Fruit fly (Drosophila melanogaster) whole organism, prepupa: Measurements from ENCODE around the gene CG10510.
A peak's percentile ranks its signal among the peaks of the same experiment; 100 is the strongest.

Experiments
- Blimp-1 ChIP-seq: fragments of 200-800 bp; sonication (Bioruptor generic); optimal IDR thresholded peaks from 3 replicates; lab custom pipeline; 2017; ENCODE audit warnings: missing biosample characterization, missing genetic modification characterization, mild to moderate bottlenecking, moderate library complexity, missing genetic modification reagents
- CG10631 ChIP-seq: fragments of 200-800 bp; sonication (Bioruptor generic); optimal IDR thresholded peaks from 2 replicates; lab custom pipeline; 2016; ENCODE audit warnings: missing biosample characterization, missing genetic modification characterization
- CG11294 ChIP-seq: fragments of 200-800 bp; sonication (Bioruptor generic); IDR thresholded peaks from 2 replicates; pipeline ENCODE4 v1.3.6; 2022; ENCODE audit warnings: missing biosample characterization, missing genetic modification characterization
- CG15336 ChIP-seq: fragments of 200-800 bp; sonication (Bioruptor generic); IDR thresholded peaks from 2 replicates; pipeline ENCODE4 v1.3.6; 2022; ENCODE audit warnings: missing biosample characterization, missing genetic modification characterization
- CG1621 ChIP-seq: fragments of 200-800 bp; sonication (Bioruptor generic); optimal IDR thresholded peaks from 3 replicates; lab custom pipeline; 2018; ENCODE audit warnings: missing biosample characterization, mild to moderate bottlenecking, missing genetic modification characterization
- CG16779 ChIP-seq: fragments of 200-800 bp; sonication (Bioruptor generic); optimal IDR thresholded peaks from 3 replicates; lab custom pipeline; 2017; ENCODE audit warnings: missing biosample characterization, mild to moderate bottlenecking, missing genetic modification characterization
- CG3032 ChIP-seq: fragments of 200-800 bp; optimal IDR thresholded peaks from 2 replicates; lab custom pipeline; 2019; ENCODE audit warnings: missing biosample characterization, mild to moderate bottlenecking, missing genetic modification characterization, moderate library complexity
- CG31627 ChIP-seq: fragments of 200-800 bp; sonication (Bioruptor generic); optimal IDR thresholded peaks from 3 replicates; lab custom pipeline; 2016; ENCODE audit warnings: missing biosample characterization, missing genetic modification characterization
- CG32006 ChIP-seq: fragments of 200-800 bp; sonication (Bioruptor generic); optimal IDR thresholded peaks from 3 replicates; lab custom pipeline; 2017; ENCODE audit warnings: missing biosample characterization, mild to moderate bottlenecking, missing genetic modification characterization
- CG34406 ChIP-seq: fragments of 200-800 bp; sonication (Bioruptor generic); optimal IDR thresholded peaks from 3 replicates; lab custom pipeline; 2016; ENCODE audit warnings: missing biosample characterization, missing genetic modification characterization
- CG6276 ChIP-seq: fragments of 200-800 bp; sonication (Bioruptor generic); optimal IDR thresholded peaks from 2 replicates; lab custom pipeline; 2017; ENCODE audit warnings: missing biosample characterization, mild to moderate bottlenecking, missing genetic modification characterization
- CG6792 ChIP-seq: fragments of 200-800 bp; sonication (Bioruptor generic); optimal IDR thresholded peaks from 3 replicates; lab custom pipeline; 2016; ENCODE audit warnings: missing biosample characterization, missing genetic modification characterization
- CG7368 ChIP-seq: fragments of 200-800 bp; sonication (Bioruptor generic); optimal IDR thresholded peaks from 3 replicates; lab custom pipeline; 2016; ENCODE audit warnings: missing biosample characterization, missing genetic modification characterization
- CG8119 ChIP-seq: fragments of 200-800 bp; sonication (Bioruptor generic); IDR thresholded peaks from 3 replicates; pipeline ENCODE4 v1.3.6; 2022; ENCODE audit warnings: missing biosample characterization, missing genetic modification characterization
- CG9139 ChIP-seq: fragments of 200-800 bp; sonication (Bioruptor generic); optimal IDR thresholded peaks from 3 replicates; lab custom pipeline; 2017; ENCODE audit warnings: missing biosample characterization, mild to moderate bottlenecking, missing genetic modification characterization
- Eip75B ChIP-seq: fragments of 200-800 bp; sonication (Bioruptor generic); optimal IDR thresholded peaks from 3 replicates; lab custom pipeline; 2016; ENCODE audit warnings: missing biosample characterization, missing genetic modification characterization
- Eip78C ChIP-seq: fragments of 200-800 bp; sonication (Bioruptor generic); peaks from one replicate; lab custom pipeline; 2016; ENCODE audit warnings: missing biosample characterization, missing genetic modification characterization
- Eip93F ChIP-seq: fragments of 200-800 bp; sonication (Bioruptor generic); optimal IDR thresholded peaks from 2 replicates; lab custom pipeline; 2016; ENCODE audit warnings: missing biosample characterization, mild to moderate bottlenecking, missing genetic modification characterization
- Ets96B ChIP-seq: fragments of 200-800 bp; optimal IDR thresholded peaks from 2 replicates; lab custom pipeline; 2019; ENCODE audit warnings: missing biosample characterization, mild to moderate bottlenecking, missing genetic modification characterization, moderate library complexity
- Gug ChIP-seq: fragments of 200-800 bp; sonication (Bioruptor generic); IDR thresholded peaks from 2 replicates; pipeline ENCODE4 v1.3.6; 2022; ENCODE audit warnings: missing biosample characterization, missing genetic modification characterization
- Hr38 ChIP-seq: sonication (Bioruptor generic); optimal IDR thresholded peaks from 2 replicates; lab custom pipeline; 2016; ENCODE audit warnings: missing biosample characterization, missing genetic modification characterization
- Hr4 ChIP-seq: fragments of 200-800 bp; sonication (Bioruptor generic); optimal IDR thresholded peaks from 3 replicates; lab custom pipeline; 2016; ENCODE audit warnings: missing biosample characterization, missing genetic modification characterization
- Lpt ChIP-seq: fragments of 200-800 bp; sonication (Bioruptor generic); optimal IDR thresholded peaks from 3 replicates; lab custom pipeline; 2016; ENCODE audit warnings: missing biosample characterization, missing genetic modification characterization
- Met ChIP-seq: fragments of 200-800 bp; sonication (Bioruptor generic); optimal IDR thresholded peaks from 3 replicates; lab custom pipeline; 2016; ENCODE audit warnings: missing biosample characterization, missing genetic modification characterization
- Smox ChIP-seq: fragments of 200-800 bp; sonication (Bioruptor generic); optimal IDR thresholded peaks from 3 replicates; lab custom pipeline; 2016; ENCODE audit warnings: missing biosample characterization, missing genetic modification characterization
- Sox102F ChIP-seq: fragments of 200-800 bp; sonication (Bioruptor generic); optimal IDR thresholded peaks from 2 replicates; lab custom pipeline; 2016; ENCODE audit warnings: missing biosample characterization, mild to moderate bottlenecking, missing genetic modification characterization
- Sox14 ChIP-seq: fragments of 200-800 bp; sonication (Bioruptor generic); optimal IDR thresholded peaks from 3 replicates; lab custom pipeline; 2016; ENCODE audit warnings: missing biosample characterization, missing genetic modification characterization
- achi ChIP-seq: fragments of 200-800 bp; sonication (Bioruptor generic); optimal IDR thresholded peaks from 3 replicates; lab custom pipeline; 2016; ENCODE audit warnings: missing biosample characterization, missing genetic modification characterization
- cyc ChIP-seq: fragments of 200-800 bp; sonication (Bioruptor generic); optimal IDR thresholded peaks from 3 replicates; lab custom pipeline; 2016; ENCODE audit warnings: missing biosample characterization, missing genetic modification characterization
- dac ChIP-seq: fragments of 200-800 bp; sonication (Bioruptor generic); optimal IDR thresholded peaks from 2 replicates; lab custom pipeline; 2017; ENCODE audit warnings: missing biosample characterization, mild to moderate bottlenecking, missing genetic modification characterization
- dsx ChIP-seq: fragments of 200-800 bp; optimal IDR thresholded peaks from 3 replicates; lab custom pipeline; 2019; ENCODE audit warnings: missing biosample characterization, mild to moderate bottlenecking, missing genetic modification characterization, moderate library complexity; ENCODE audit not compliant: poor library complexity, severe bottlenecking
- eg ChIP-seq: fragments of 200-800 bp; sonication (Bioruptor generic); IDR thresholded peaks from 3 replicates; pipeline ENCODE4 v1.3.6; 2022; ENCODE audit warnings: missing biosample characterization, missing genetic modification characterization
- esn ChIP-seq: fragments of 200-800 bp; sonication (Bioruptor generic); optimal IDR thresholded peaks from 2 replicates; lab custom pipeline; 2016; ENCODE audit warnings: missing biosample characterization, mild to moderate bottlenecking, missing genetic modification characterization, moderate library complexity
- fd59A ChIP-seq: fragments of 200-800 bp; sonication (Bioruptor generic); optimal IDR thresholded peaks from 2 replicates; lab custom pipeline; 2017; ENCODE audit warnings: missing biosample characterization, mild to moderate bottlenecking, missing genetic modification characterization, missing genetic modification reagents
- fd85E ChIP-seq: fragments of 200-800 bp; sonication (Bioruptor generic); optimal IDR thresholded peaks from 3 replicates; lab custom pipeline; 2016; ENCODE audit warnings: missing biosample characterization, missing genetic modification characterization
- fkh ChIP-seq: fragments of 200-800 bp; sonication (Bioruptor generic); optimal IDR thresholded peaks from 3 replicates; lab custom pipeline; 2017; ENCODE audit warnings: missing biosample characterization, mild to moderate bottlenecking, missing genetic modification characterization, moderate library complexity
- net ChIP-seq: fragments of 200-800 bp; sonication (Bioruptor generic); optimal IDR thresholded peaks from 3 replicates; lab custom pipeline; 2016; ENCODE audit warnings: missing biosample characterization, missing genetic modification characterization
- pdm3 ChIP-seq: fragments of 200-800 bp; sonication (Bioruptor generic); optimal IDR thresholded peaks from 3 replicates; lab custom pipeline; 2016; ENCODE audit warnings: missing biosample characterization, missing genetic modification characterization
- salr ChIP-seq, 2 experiments: fragments of 200-800 bp; sonication (Bioruptor generic); optimal IDR thresholded peaks; 3 replicates each; lab custom pipeline; 2016 to 2018; ENCODE audit warnings: missing biosample characterization in 2 of 2, missing genetic modification characterization in 2 of 2, mild to moderate bottlenecking in 1 of 2
- spab ChIP-seq: fragments of 200-800 bp; sonication (Bioruptor generic); optimal IDR thresholded peaks from 2 replicates; lab custom pipeline; 2017; ENCODE audit warnings: missing biosample characterization, mild to moderate bottlenecking, missing genetic modification characterization, missing genetic modification reagents
- ss ChIP-seq, 2 experiments: fragments of 200-800 bp; sonication (Bioruptor generic); optimal IDR thresholded peaks; 2 replicates in 1 of 2; 3 replicates in 1 of 2; lab custom pipeline; 2017 to 2018; ENCODE audit warnings: mild to moderate bottlenecking in 2 of 2, missing biosample characterization in 2 of 2, missing genetic modification characterization in 2 of 2, moderate library complexity in 1 of 2
- svp ChIP-seq: fragments of 200-800 bp; sonication (Bioruptor generic); peaks from one replicate; lab custom pipeline; 2016; ENCODE audit warnings: missing biosample characterization, missing genetic modification characterization
- topi ChIP-seq: fragments of 200-800 bp; sonication (Bioruptor generic); optimal IDR thresholded peaks from 3 replicates; lab custom pipeline; 2016; ENCODE audit warnings: missing biosample characterization, missing genetic modification characterization
- vri ChIP-seq: fragments of 200-800 bp; sonication (Bioruptor generic); optimal IDR thresholded peaks from 3 replicates; lab custom pipeline; 2016; ENCODE audit warnings: missing biosample characterization, mild to moderate bottlenecking, missing genetic modification characterization

CG10510 gene

dm6 chr3L:21202029-21202776, 7.7 kb downstream of the CG10510 start:
- no peak for TF ChIP-seq Sox14 (GFP tag; lab: Kevin White, UChicago)
- TF ChIP-seq CG1621 (tag; lab: Kevin White, UChicago) = no peak
- TF ChIP-seq Eip78C (GFP tag; lab: Kevin White, UChicago) = peak; percentile 82
- no peak for TF ChIP-seq CG7368 (GFP tag; lab: Kevin White, UChicago)
- peak; percentile 5 for TF ChIP-seq Lpt (GFP tag; lab: Kevin White, UChicago)
- TF ChIP-seq dac = no peak
- TF ChIP-seq vri (GFP tag; lab: Kevin White, UChicago) = peak; percentile 30
- TF ChIP-seq dsx (GFP tag; lab: Kevin White, UChicago) = no peak
- TF ChIP-seq topi (GFP tag; lab: Kevin White, UChicago) = no peak
- no peak for TF ChIP-seq Eip75B (GFP tag; lab: Kevin White, UChicago)
- TF ChIP-seq Hr4 (GFP tag; lab: Kevin White, UChicago) = no peak
- peak; percentile 10 for TF ChIP-seq CG16779 (tag; lab: Kevin White, UChicago)
- TF ChIP-seq ss (GFP tag; optimal IDR thresholded peaks at IDR 0.05; lab: Kevin White, UChicago) = no peak
- no peak for TF ChIP-seq salr (GFP tag; optimal IDR thresholded peaks at IDR 0.05; lab: Kevin White, UChicago)
- no peak for TF ChIP-seq eg (GFP tag; lab: Robert Waterston, UW)
- peak; percentile 75 for TF ChIP-seq svp (GFP tag; lab: Kevin White, UChicago)
- peak; percentile 40; the same call in 1 of the 3 replicates for TF ChIP-seq CG8119 (GFP tag; lab: Robert Waterston, UW)

- TF ChIP-seq CG3032 = no peak
- TF ChIP-seq fkh = peak; percentile 73
- no peak for TF ChIP-seq achi
Measured at dm6 chr3L:21201246-21201896, 8.5 kb downstream of the CG10510 start.

- 0 out of 2 replicates have a peak, but pooled peaks have one; percentile 29 for TF ChIP-seq CG11294 (GFP tag; lab: Robert Waterston, UW)
- TF ChIP-seq CG6792 (GFP tag; lab: Kevin White, UChicago) = no peak
- TF ChIP-seq salr (GFP tag; optimal IDR thresholded peaks at IDR 0.05; lab: Kevin White, UChicago) = no peak
- TF ChIP-seq pdm3 (GFP tag; lab: Kevin White, UChicago) = no peak
- no peak for TF ChIP-seq Gug (GFP tag; lab: Robert Waterston, UW)
- no peak for TF ChIP-seq Sox102F (GFP tag; lab: Kevin White, UChicago)
- no peak for TF ChIP-seq Eip75B (GFP tag; lab: Kevin White, UChicago)
- no peak for TF ChIP-seq CG1621 (tag; lab: Kevin White, UChicago)
- no peak for TF ChIP-seq dsx (GFP tag; lab: Kevin White, UChicago)
- no peak for TF ChIP-seq fd59A (GFP tag; lab: Kevin White, UChicago)
- no peak for TF ChIP-seq ss (GFP tag; optimal IDR thresholded peaks at IDR 0.05; lab: Kevin White, UChicago)
- no peak for TF ChIP-seq CG15336 (GFP tag; lab: Robert Waterston, UW)
- no peak for TF ChIP-seq CG9139 (GFP tag; lab: Kevin White, UChicago)
- TF ChIP-seq Hr38 = no peak
- no peak for TF ChIP-seq Blimp-1 (GFP tag; lab: Kevin White, UChicago)
- no peak for TF ChIP-seq net (GFP tag; lab: Kevin White, UChicago)
- TF ChIP-seq CG3032 = no peak
- no peak for TF ChIP-seq CG16779 (tag; lab: Kevin White, UChicago)
- TF ChIP-seq spab (GFP tag; lab: Kevin White, UChicago) = no peak
- peak; percentile 2 for TF ChIP-seq Ets96B
- peak; percentile 37 for TF ChIP-seq Eip78C (GFP tag; lab: Kevin White, UChicago)
- TF ChIP-seq CG32006 (GFP tag; lab: Kevin White, UChicago) = no peak
- TF ChIP-seq CG31627 = no peak
- peak; percentile 10 for TF ChIP-seq CG34406 (GFP tag; lab: Kevin White, UChicago)
- TF ChIP-seq Sox14 (GFP tag; lab: Kevin White, UChicago) = no peak
- no peak for TF ChIP-seq Met
- TF ChIP-seq fd85E (GFP tag; lab: Kevin White, UChicago) = no peak
- TF ChIP-seq esn (GFP tag; lab: Kevin White, UChicago) = peak; percentile 12
- TF ChIP-seq achi = peak; percentile 41
- TF ChIP-seq CG6276 (GFP tag; lab: Kevin White, UChicago) = no peak
- no peak for TF ChIP-seq cyc
- no peak for TF ChIP-seq CG10631 (GFP tag; lab: Kevin White, UChicago)
- TF ChIP-seq Hr4 (GFP tag; lab: Kevin White, UChicago) = peak; percentile 10
- TF ChIP-seq Smox (GFP tag; lab: Kevin White, UChicago) = peak; percentile 12
- no peak for TF ChIP-seq Eip93F (GFP tag; lab: Kevin White, UChicago)
Measured at dm6 chr3L:21200587-21200986, 9.3 kb downstream of the CG10510 start.
